In genomic region chrIII:13104410-13104809, ce11 we compare ENCODE assay signal across 2 worm cellular contexts.
A peak's percentile ranks its signal among the peaks of the same experiment; 100 is the strongest.
TF ChIP-seq lines count a peak whose summit lies in the region.

No protein-coding gene starts in this region.

TF ChIP-seq in whole organism, L4 larva, 104 proteins besides CTCF, POLR2A, EP300 and RAD21:
- TF ChIP-seq F49E8.2 (tag; optimal IDR thresholded peaks at IDR 0.05; lab: Kevin White, UChicago; ENCODE audit: borderline replicate concordance) (peak; percentile 44), hif-1 (tag; optimal IDR thresholded peaks at IDR 0.05; lab: Kevin White, UChicago) (no peak), ceh-62 (tag; optimal IDR thresholded peaks at IDR 0.05; lab: Kevin White, UChicago) (no peak), aly-2 (tag; optimal IDR thresholded peaks at IDR 0.05; lab: Kevin White, UChicago) (no peak), unc-39 (tag; optimal IDR thresholded peaks at IDR 0.05; lab: Kevin White, UChicago) (no peak), arid-1 (GFP tag; conservative IDR thresholded peaks at IDR 0.05; lab: Robert Waterston, UW) (no peak), Y5F2A.4 (GFP tag; optimal IDR thresholded peaks at IDR 0.05; lab: Kevin White, UChicago) (no peak)

TF ChIP-seq in whole organism, young adult, 124 proteins besides CTCF, POLR2A, EP300 and RAD21:
- no peak for TF ChIP-seq athp-1 (tag; optimal IDR thresholded peaks at IDR 0.05; lab: Kevin White, UChicago)
- no peak for TF ChIP-seq nhr-80 (tag; optimal IDR thresholded peaks at IDR 0.05; lab: Kevin White, UChicago)
- no peak for TF ChIP-seq F57C9.4 (tag; optimal IDR thresholded peaks at IDR 0.05; lab: Kevin White, UChicago)
- TF ChIP-seq let-526 (GFP tag; IDR thresholded peaks at IDR 0.05; lab: Robert Waterston, UW): no peak
- TF ChIP-seq zfh-2 (GFP tag; conservative IDR thresholded peaks at IDR 0.05; lab: Robert Waterston, UW): no peak
- TF ChIP-seq ztf-22 (GFP tag; optimal IDR thresholded peaks at IDR 0.05; lab: Kevin White, UChicago): no peak
- no peak for TF ChIP-seq K12H6.12 (tag; optimal IDR thresholded peaks at IDR 0.05; lab: Kevin White, UChicago)
- TF ChIP-seq rpc-1 (optimal IDR thresholded peaks at IDR 0.05; lab: Kevin White, UChicago): no peak
- TF ChIP-seq rpc-1 (tag; optimal IDR thresholded peaks at IDR 0.05; lab: Kevin White, UChicago): no peak
- no peak for TF ChIP-seq somi-1 (GFP tag; optimal IDR thresholded peaks at IDR 0.05; lab: Kevin White, UChicago)
- TF ChIP-seq ceh-79 (tag; optimal IDR thresholded peaks at IDR 0.05; lab: Kevin White, UChicago): no peak
- TF ChIP-seq sptf-2 (GFP tag; optimal IDR thresholded peaks at IDR 0.05; lab: Kevin White, UChicago): no peak
- peak; percentile 65 for TF ChIP-seq D2030.7 (GFP tag; IDR thresholded peaks at IDR 0.05; lab: Robert Waterston, UW)
- TF ChIP-seq chd-7 (tag; optimal IDR thresholded peaks at IDR 0.05; lab: Kevin White, UChicago): no peak
- no peak for TF ChIP-seq mes-4 (tag; optimal IDR thresholded peaks at IDR 0.05; lab: Kevin White, UChicago)
- no peak for TF ChIP-seq ccch-3 (GFP tag; optimal IDR thresholded peaks at IDR 0.05; lab: Kevin White, UChicago)
- TF ChIP-seq K11D2.4 (GFP tag; IDR thresholded peaks at IDR 0.05; lab: Robert Waterston, UW): no peak
- peak; percentile 36 for TF ChIP-seq snpc-1.3 (tag; optimal IDR thresholded peaks at IDR 0.05; lab: Kevin White, UChicago; ENCODE audit: insufficient read depth)
- TF ChIP-seq mcd-1 (GFP tag; IDR thresholded peaks at IDR 0.05; lab: Robert Waterston, UW): no peak
- TF ChIP-seq F52B5.7 (tag; optimal IDR thresholded peaks at IDR 0.05; lab: Kevin White, UChicago): no peak
- no peak for TF ChIP-seq tlf-1 (GFP tag; optimal IDR thresholded peaks at IDR 0.05; lab: Kevin White, UChicago)
- TF ChIP-seq ceh-91 (GFP tag; IDR thresholded peaks at IDR 0.05; lab: Robert Waterston, UW): no peak
- no peak for TF ChIP-seq nhr-27 (tag; optimal IDR thresholded peaks at IDR 0.05; lab: Kevin White, UChicago)
- TF ChIP-seq attf-6 (GFP tag; IDR thresholded peaks at IDR 0.05; lab: Robert Waterston, UW): no peak
- no peak for TF ChIP-seq ZK185.1 (tag; optimal IDR thresholded peaks at IDR 0.05; lab: Kevin White, UChicago; ENCODE audit: poor library complexity, severe bottlenecking)
- TF ChIP-seq tbx-9 (tag; optimal IDR thresholded peaks at IDR 0.05; lab: Kevin White, UChicago; ENCODE audit: borderline replicate concordance): no peak
- TF ChIP-seq hlh-12 (tag; optimal IDR thresholded peaks at IDR 0.05; lab: Kevin White, UChicago): no peak
- no peak for TF ChIP-seq attf-5 (GFP tag; optimal IDR thresholded peaks at IDR 0.05; lab: Kevin White, UChicago)
- no peak for TF ChIP-seq egl-18 (GFP tag; IDR thresholded peaks at IDR 0.05; lab: Robert Waterston, UW)
- no peak for TF ChIP-seq F37B4.10 (GFP tag; IDR thresholded peaks at IDR 0.05; lab: Robert Waterston, UW)
- TF ChIP-seq bed-1 (GFP tag; IDR thresholded peaks at IDR 0.05; lab: Robert Waterston, UW): no peak
- no peak for TF ChIP-seq unc-130 (GFP tag; optimal IDR thresholded peaks at IDR 0.05; lab: Kevin White, UChicago)
- no peak for TF ChIP-seq zim-3 (tag; optimal IDR thresholded peaks at IDR 0.05; lab: Kevin White, UChicago)
- no peak for TF ChIP-seq hmg-1.2 (GFP tag; IDR thresholded peaks at IDR 0.05; lab: Robert Waterston, UW)
- TF ChIP-seq let-607 (tag; optimal IDR thresholded peaks at IDR 0.05; lab: Kevin White, UChicago): no peak
- TF ChIP-seq fkh-3 (tag; optimal IDR thresholded peaks at IDR 0.05; lab: Kevin White, UChicago): no peak
- no peak for TF ChIP-seq lin-35 (GFP tag; optimal IDR thresholded peaks at IDR 0.05; lab: Kevin White, UChicago)
- TF ChIP-seq nfya-2 (GFP tag; IDR thresholded peaks at IDR 0.05; lab: Robert Waterston, UW): no peak
- TF ChIP-seq bed-2 (GFP tag; IDR thresholded peaks at IDR 0.05; lab: Robert Waterston, UW): no peak
- TF ChIP-seq cebp-1 (GFP tag; IDR thresholded peaks at IDR 0.05; lab: Robert Waterston, UW): no peak
- TF ChIP-seq cebp-1 (tag; optimal IDR thresholded peaks at IDR 0.05; lab: Kevin White, UChicago): no peak
- TF ChIP-seq Y95B8A.8 (GFP tag; IDR thresholded peaks at IDR 0.05; lab: Robert Waterston, UW): no peak
- TF ChIP-seq ekl-4 (GFP tag; IDR thresholded peaks at IDR 0.05; lab: Robert Waterston, UW): no peak
- TF ChIP-seq efl-1 (GFP tag; optimal IDR thresholded peaks at IDR 0.05; lab: Kevin White, UChicago): peak; percentile 14
- peak; percentile 29; the same call in 1 of the 2 replicates for TF ChIP-seq rcor-1 (GFP tag; IDR thresholded peaks at IDR 0.05; lab: Robert Waterston, UW)
- no peak for TF ChIP-seq attf-3 (GFP tag; conservative IDR thresholded peaks at IDR 0.05; lab: Robert Waterston, UW)
- TF ChIP-seq madf-8 (GFP tag; conservative IDR thresholded peaks at IDR 0.05; lab: Robert Waterston, UW): peak; percentile 69
- peak; percentile 89 for TF ChIP-seq F33H1.4 (GFP tag; IDR thresholded peaks at IDR 0.05; lab: Robert Waterston, UW)
- TF ChIP-seq T07F8.4 (tag; optimal IDR thresholded peaks at IDR 0.05; lab: Kevin White, UChicago): no peak
- no peak for TF ChIP-seq Y67H2A.10 (GFP tag; conservative IDR thresholded peaks at IDR 0.05; lab: Robert Waterston, UW)
- TF ChIP-seq nfya-1 (tag; optimal IDR thresholded peaks at IDR 0.05; lab: Kevin White, UChicago; ENCODE audit: borderline replicate concordance, insufficient read depth): no peak
- no peak for TF ChIP-seq egrh-3 (GFP tag; IDR thresholded peaks at IDR 0.05; lab: Robert Waterston, UW)
- peak; percentile 97 for TF ChIP-seq lsl-1 (GFP tag; optimal IDR thresholded peaks at IDR 0.05; lab: Kevin White, UChicago)
- no peak for TF ChIP-seq hmg-20 (GFP tag; IDR thresholded peaks at IDR 0.05; lab: Robert Waterston, UW)
- no peak for TF ChIP-seq atf-7 (tag; optimal IDR thresholded peaks at IDR 0.05; lab: Kevin White, UChicago)
- no peak for TF ChIP-seq Y79H2A.3 (GFP tag; conservative IDR thresholded peaks at IDR 0.05; lab: Robert Waterston, UW)
- TF ChIP-seq ceh-58 (GFP tag; IDR thresholded peaks at IDR 0.05; lab: Robert Waterston, UW): no peak
- TF ChIP-seq madf-6 (GFP tag; IDR thresholded peaks at IDR 0.05; lab: Robert Waterston, UW): peak; percentile 83
- no peak for TF ChIP-seq F10E7.11 (tag; optimal IDR thresholded peaks at IDR 0.05; lab: Kevin White, UChicago)
- no peak for TF ChIP-seq egl-44 (GFP tag; IDR thresholded peaks at IDR 0.05; lab: Robert Waterston, UW)
- TF ChIP-seq ztf-3 (GFP tag; optimal IDR thresholded peaks at IDR 0.05; lab: Kevin White, UChicago): no peak
- no peak for TF ChIP-seq die-1 (tag; optimal IDR thresholded peaks at IDR 0.05; lab: Kevin White, UChicago)
- no peak for TF ChIP-seq C17E4.6 (GFP tag; IDR thresholded peaks at IDR 0.05; lab: Robert Waterston, UW)
- TF ChIP-seq ztf-6 (GFP tag; IDR thresholded peaks at IDR 0.05; lab: Robert Waterston, UW): no peak
- no peak for TF ChIP-seq aptf-2 (GFP tag; conservative IDR thresholded peaks at IDR 0.05; lab: Robert Waterston, UW)
- no peak for TF ChIP-seq Y56A3A.18 (GFP tag; IDR thresholded peaks at IDR 0.05; lab: Robert Waterston, UW)
- TF ChIP-seq F49E8.2 (tag; optimal IDR thresholded peaks at IDR 0.05; lab: Kevin White, UChicago; ENCODE audit: insufficient read depth): no peak
- no peak for TF ChIP-seq ama-1 (optimal IDR thresholded peaks at IDR 0.05; lab: Kevin White, UChicago)
- TF ChIP-seq ama-1 (GFP tag; optimal IDR thresholded peaks at IDR 0.05; lab: Kevin White, UChicago): no peak
- TF ChIP-seq sdz-38 (tag; optimal IDR thresholded peaks at IDR 0.05; lab: Kevin White, UChicago): no peak
- TF ChIP-seq B0336.3 (GFP tag; IDR thresholded peaks at IDR 0.05; lab: Robert Waterston, UW): no peak
- no peak for TF ChIP-seq hsf-1 (GFP tag; IDR thresholded peaks at IDR 0.05; lab: Robert Waterston, UW)
- no peak for TF ChIP-seq unc-62 (GFP tag; optimal IDR thresholded peaks at IDR 0.05; lab: Kevin White, UChicago)
- TF ChIP-seq snpc-4 (GFP tag; optimal IDR thresholded peaks at IDR 0.05; lab: Kevin White, UChicago): no peak
- TF ChIP-seq snpc-4 (tag; optimal IDR thresholded peaks at IDR 0.05; lab: Kevin White, UChicago): no peak
- no peak for TF ChIP-seq ztf-18 (tag; optimal IDR thresholded peaks at IDR 0.05; lab: Kevin White, UChicago)
- TF ChIP-seq lag-1 (GFP tag; IDR thresholded peaks at IDR 0.05; lab: Robert Waterston, UW): no peak
- TF ChIP-seq lin-54 (GFP tag; optimal IDR thresholded peaks at IDR 0.05; lab: Kevin White, UChicago): peak; percentile 37
- peak; percentile 87 for TF ChIP-seq xnd-1 (tag; optimal IDR thresholded peaks at IDR 0.05; lab: Kevin White, UChicago)
- TF ChIP-seq pbrm-1 (GFP tag; IDR thresholded peaks at IDR 0.05; lab: Robert Waterston, UW): no peak

Comparison
In these comparisons a context has a peak if more than half of its experiments do, and no peak if none do; other contexts are left out.
1. Of the 7 proteins assayed by ChIP-seq in both whole organism, young adult and whole organism, L4 larva: peak only in whole organism, young adult: none; only in whole organism, L4 larva: F49E8.2; in both: none; in neither: 6.